Fruit fly (Drosophila melanogaster) S2 (cell line): ENCODE measurements around the gene CG9702.

ENCODE experiments used
- CG8478 ChIP-seq: fragments of >200 bp; optimal IDR thresholded peaks from 2 replicates; lab custom pipeline; 2018
- CTCF ChIP-seq, 2 experiments: fragments of >200 bp; optimal IDR thresholded peaks; 2 replicates each; lab custom pipeline; 2018

dm6 chr3R:30616098-30616857 is 37.0 kb downstream of the CG9702 start:
- TF ChIP-seq CG8478 (lab: Kevin White, UChicago) (no peak), CTCF (optimal IDR thresholded peaks at IDR 0.05; lab: Kevin White, UChicago) (no peak)
